Fruit fly (Drosophila melanogaster): ENCODE results near the gene CG13631.

Gene CG13631

dm6 chr3R:24812394-24812793, 43.2 kb downstream of the CG13631 start:
- no peak for TF ChIP-seq CG7045 (GFP tag; optimal IDR thresholded peaks at IDR 0.05)
- no peak for TF ChIP-seq CG5204 (GFP tag; optimal IDR thresholded peaks at IDR 0.05)
- no peak for TF ChIP-seq tj (GFP tag; optimal IDR thresholded peaks at IDR 0.05)
- no peak for TF ChIP-seq CG1620 (GFP tag; optimal IDR thresholded peaks at IDR 0.05)
- no peak for TF ChIP-seq bab1 (GFP tag; optimal IDR thresholded peaks at IDR 0.05)
- TF ChIP-seq Mnt (GFP tag; optimal IDR thresholded peaks at IDR 0.05) = no peak
- no peak for TF ChIP-seq Hr96 (GFP tag; optimal IDR thresholded peaks at IDR 0.05)
- no peak for TF ChIP-seq CG7101 (tag; optimal IDR thresholded peaks at IDR 0.05)
- no peak for TF ChIP-seq ovo (GFP tag; optimal IDR thresholded peaks at IDR 0.05)
- no peak for TF ChIP-seq CG11617 (GFP tag; optimal IDR thresholded peaks at IDR 0.05)
- TF ChIP-seq CG33017 (tag; optimal IDR thresholded peaks at IDR 0.05) = no peak
- no peak for TF ChIP-seq kay (GFP tag; ENCODE audit: borderline replicate concordance)
- TF ChIP-seq CG14711 (tag; optimal IDR thresholded peaks at IDR 0.05) = no peak
- no peak for TF ChIP-seq cic (GFP tag; optimal IDR thresholded peaks at IDR 0.05)
- no peak for TF ChIP-seq Crg-1 (GFP tag; optimal IDR thresholded peaks at IDR 0.05)
- TF ChIP-seq CG12768 (GFP tag; optimal IDR thresholded peaks at IDR 0.05) = no peak
- TF ChIP-seq Clk (GFP tag; optimal IDR thresholded peaks at IDR 0.05) = no peak
- TF ChIP-seq cnc (optimal IDR thresholded peaks at IDR 0.05) = no peak
- no peak for TF ChIP-seq toe (GFP tag; optimal IDR thresholded peaks at IDR 0.05)

DNA sequence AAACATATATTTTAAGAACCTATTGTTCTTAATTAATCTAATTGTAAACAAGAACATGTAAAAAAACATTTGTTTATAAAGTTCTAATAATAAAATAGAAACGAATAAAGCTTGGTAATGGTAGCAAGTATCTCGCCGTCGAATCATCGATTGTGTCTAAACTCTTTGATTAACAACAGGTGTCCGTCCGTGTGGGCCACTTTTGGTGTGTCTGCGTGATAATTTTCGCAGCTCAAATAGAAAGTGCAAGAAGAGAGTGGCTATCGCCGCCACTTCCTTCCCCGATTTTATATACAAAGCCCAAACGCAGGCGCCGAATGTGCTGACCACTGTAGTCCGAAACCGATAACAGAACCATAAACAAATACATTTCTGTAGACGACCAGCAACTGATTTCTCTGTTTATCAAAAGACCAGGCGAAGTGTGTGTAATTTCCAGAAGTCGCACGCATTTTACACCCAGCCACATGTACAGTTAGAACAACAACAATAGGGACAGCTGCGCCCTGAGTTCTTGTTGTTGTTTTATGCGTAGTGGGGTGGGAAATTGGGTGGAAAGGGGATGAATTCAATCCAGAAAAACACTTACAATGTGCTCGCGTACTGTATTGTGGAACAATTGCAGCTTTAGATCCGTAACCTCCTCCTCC, 44.0 kb downstream of the CG13631 start:
- TF ChIP-seq tj (GFP tag; optimal IDR thresholded peaks at IDR 0.05) = peak; percentile 24
- no peak for TF ChIP-seq CG7045 (GFP tag; optimal IDR thresholded peaks at IDR 0.05)

DNA sequence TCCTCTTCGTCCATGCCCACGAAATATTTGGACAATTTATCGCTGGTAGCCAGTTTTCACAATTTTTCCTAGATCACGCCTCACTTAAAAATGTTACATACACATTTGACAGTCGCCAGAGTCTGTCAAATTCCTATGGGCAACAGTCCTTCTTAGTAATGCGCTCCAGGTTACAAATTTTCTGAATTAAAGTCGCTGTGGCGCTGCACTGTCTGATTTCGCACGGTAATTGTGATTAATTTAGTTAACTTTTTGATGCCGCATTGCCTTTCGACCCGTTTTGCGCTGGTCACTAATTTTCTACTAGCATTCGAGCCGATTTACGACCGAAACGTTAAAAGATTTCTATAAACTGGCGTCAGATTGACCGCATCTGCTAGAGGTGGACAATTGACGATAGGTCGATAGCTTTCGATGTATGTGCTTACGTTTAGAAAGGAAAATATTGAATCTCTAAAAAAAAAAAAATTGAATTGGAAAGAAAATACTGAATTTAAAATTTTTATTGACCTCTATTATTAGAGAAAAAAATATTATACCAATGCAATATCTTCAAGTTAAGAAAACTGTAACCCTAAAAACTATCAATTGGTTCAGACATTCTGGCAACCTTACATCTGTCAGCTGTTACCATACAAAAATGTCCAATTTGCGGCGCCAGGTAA, 44.6 kb downstream of the CG13631 start, which contains the start of the genes lili and CG34150:
TSS of gene lili (minus strand) at position 376 of the 665 bp plus-strand sequence.
TSS of gene CG34150 (plus strand) at position 626 of the 665 bp plus-strand sequence.
- TF ChIP-seq kay (GFP tag; ENCODE audit: borderline replicate concordance) (no peak), Mnt (GFP tag; optimal IDR thresholded peaks at IDR 0.05) (peak; percentile 67), CG1620 (GFP tag; optimal IDR thresholded peaks at IDR 0.05) (peak; percentile 78), toe (GFP tag; optimal IDR thresholded peaks at IDR 0.05) (peak; percentile 93), bab1 (GFP tag; optimal IDR thresholded peaks at IDR 0.05) (peak; percentile 86), CG33017 (tag; optimal IDR thresholded peaks at IDR 0.05) (peak; percentile 60), ovo (GFP tag; optimal IDR thresholded peaks at IDR 0.05) (peak; percentile 67), CG7101 (tag; optimal IDR thresholded peaks at IDR 0.05) (peak; percentile 84), Crg-1 (GFP tag; optimal IDR thresholded peaks at IDR 0.05) (peak; percentile 60), CG12768 (GFP tag; optimal IDR thresholded peaks at IDR 0.05) (peak; percentile 51), cic (GFP tag; optimal IDR thresholded peaks at IDR 0.05) (no peak), CG14711 (tag; optimal IDR thresholded peaks at IDR 0.05) (peak; percentile 98), CG11617 (GFP tag; optimal IDR thresholded peaks at IDR 0.05) (peak; percentile 79), Hr96 (GFP tag; optimal IDR thresholded peaks at IDR 0.05) (peak; percentile 80), pad (GFP tag; optimal IDR thresholded peaks at IDR 0.05) (peak; percentile 40), CG5204 (GFP tag; optimal IDR thresholded peaks at IDR 0.05) (peak; percentile 83), tj (GFP tag; optimal IDR thresholded peaks at IDR 0.05) (peak; percentile 46), cnc (optimal IDR thresholded peaks at IDR 0.05) (no peak), CG7045 (GFP tag; optimal IDR thresholded peaks at IDR 0.05) (peak; percentile 58), Clk (GFP tag; optimal IDR thresholded peaks at IDR 0.05) (no peak)

dm6 chr3R:24816993-24817854, 48.1 kb downstream of the CG13631 start, which contains the start of the genes CG5808 and Saf-B:
TSS of gene CG5808 (minus strand) at chr3R:24817007.
TSS of gene Saf-B (plus strand) at chr3R:24817464.
- TF ChIP-seq Hr96 (GFP tag; optimal IDR thresholded peaks at IDR 0.05) = no peak
- TF ChIP-seq CG1620 (GFP tag; optimal IDR thresholded peaks at IDR 0.05) = peak; percentile 53
- TF ChIP-seq Clk (GFP tag; optimal IDR thresholded peaks at IDR 0.05) = no peak
- TF ChIP-seq CG11617 (GFP tag; optimal IDR thresholded peaks at IDR 0.05) = peak; percentile 45
- TF ChIP-seq CG14711 (tag; optimal IDR thresholded peaks at IDR 0.05) = peak; percentile 44
- TF ChIP-seq CG7045 (GFP tag; optimal IDR thresholded peaks at IDR 0.05) = no peak
- peak; percentile 5 for TF ChIP-seq tj (GFP tag; optimal IDR thresholded peaks at IDR 0.05)
- peak; percentile 38 for TF ChIP-seq CG12768 (GFP tag; optimal IDR thresholded peaks at IDR 0.05)
- TF ChIP-seq kay (GFP tag; ENCODE audit: borderline replicate concordance) = no peak

All from whole organism, adult.